Worm (Caenorhabditis elegans): ENCODE results near the gene dnj-23.

dnj-23 gene

DNA sequence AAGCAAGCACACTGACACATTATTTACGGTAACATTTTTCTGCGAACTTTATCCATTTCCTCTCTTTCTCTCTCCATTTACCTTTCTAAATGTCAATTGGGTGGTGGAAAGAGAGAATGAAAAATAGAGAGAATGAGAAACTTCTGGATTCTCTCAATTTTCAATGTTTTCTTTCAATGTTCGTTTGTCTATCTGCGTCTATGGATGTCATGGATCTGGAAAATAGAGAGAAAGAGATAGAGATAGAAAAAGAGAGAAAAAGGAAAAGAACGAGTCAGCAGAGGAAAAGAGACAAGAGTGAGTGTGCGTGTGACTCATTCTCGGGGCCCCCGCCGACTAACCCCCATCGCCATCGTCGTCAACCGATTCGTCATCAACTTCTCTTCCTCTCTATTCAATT, 4.5 kb upstream of the dnj-23 start, which contains the start of gene jun-1 (continued):
- TF ChIP-seq ztf-4 (tag; optimal IDR thresholded peaks at IDR 0.05) = no peak
- no peak for TF ChIP-seq egl-5 (tag; optimal IDR thresholded peaks at IDR 0.05)
- no peak for TF ChIP-seq ama-1 (optimal IDR thresholded peaks at IDR 0.05)
- peak; percentile 37 for TF ChIP-seq R02D3.7 (tag; optimal IDR thresholded peaks at IDR 0.05)
- TF ChIP-seq nhr-11 (tag; optimal IDR thresholded peaks at IDR 0.05) = peak; percentile 56

DNA sequence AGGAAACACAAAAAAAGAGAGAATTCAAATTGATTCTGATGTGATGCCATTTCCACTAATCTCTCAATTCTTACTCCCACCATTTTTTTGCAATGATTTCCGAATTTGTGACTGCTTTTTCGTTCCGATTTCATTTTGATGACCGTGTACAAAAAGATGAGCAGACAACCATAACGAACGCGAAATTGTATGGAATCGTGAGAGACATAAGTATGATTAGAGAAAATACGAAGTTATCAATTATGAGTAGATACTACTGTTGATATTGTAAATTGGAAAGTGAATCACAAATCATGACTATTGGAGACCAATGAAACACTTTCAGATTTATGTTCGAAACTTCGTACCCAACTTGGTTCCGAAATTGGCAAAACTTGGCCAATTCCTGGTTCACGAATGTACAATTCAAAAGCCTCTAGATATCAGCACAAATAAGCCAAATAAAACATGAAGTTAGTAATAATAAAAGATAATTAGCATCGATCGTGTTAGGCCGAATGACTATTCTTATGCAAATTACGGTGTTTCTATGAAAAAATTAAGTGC, 3.1 kb upstream of the dnj-23 start:
- TF ChIP-seq pqm-1 (tag; optimal IDR thresholded peaks at IDR 0.05) (peak; percentile 59), elt-2 (tag; optimal IDR thresholded peaks at IDR 0.05) (peak; percentile 37), nhr-25 (tag; optimal IDR thresholded peaks at IDR 0.05) (no peak)

DNA sequence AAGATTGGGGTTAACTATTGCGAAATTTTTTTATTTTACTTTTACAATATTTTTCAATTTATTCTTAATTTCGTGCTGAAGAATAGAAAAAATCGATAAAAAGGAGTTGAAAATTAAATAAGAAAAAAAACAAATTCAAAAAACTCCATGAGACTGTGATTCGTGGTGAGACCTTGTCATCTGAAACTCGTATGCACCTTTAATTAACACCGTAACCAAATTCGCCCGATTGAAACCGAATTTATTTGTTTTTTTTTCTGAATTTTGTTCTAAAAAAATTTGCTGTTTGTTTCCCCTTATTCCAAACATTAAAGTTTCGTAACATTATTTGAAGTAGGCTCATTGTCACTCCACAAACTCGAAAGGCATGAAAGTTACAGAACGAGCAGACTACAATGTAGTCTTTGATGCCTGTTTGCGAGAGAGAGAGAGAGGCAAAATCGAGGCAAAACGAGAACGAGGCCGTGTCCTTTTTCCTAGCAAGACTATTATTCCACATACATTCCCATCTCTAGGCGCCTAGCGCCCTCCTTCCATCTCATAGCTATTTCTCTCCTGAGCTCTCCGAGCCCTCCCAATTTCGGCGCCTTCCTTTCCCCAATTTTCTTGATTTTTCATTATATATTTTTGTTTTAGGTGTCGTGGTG, 628 bp upstream of the dnj-23 start, which contains the start of gene T24H10.4:
TSS of gene T24H10.4 (plus strand) at position 630 of the 647 bp plus-strand sequence.
- peak; percentile 35 for TF ChIP-seq hmg-11 (tag; optimal IDR thresholded peaks at IDR 0.05)
- peak; percentile 3 for TF ChIP-seq skn-1 (tag; optimal IDR thresholded peaks at IDR 0.05)
- TF ChIP-seq lin-39 (tag; optimal IDR thresholded peaks at IDR 0.05) = peak; percentile 72
- no peak for TF ChIP-seq lsy-12 (tag; optimal IDR thresholded peaks at IDR 0.05)
- TF ChIP-seq nfya-1 (tag; optimal IDR thresholded peaks at IDR 0.05; ENCODE audit: insufficient read depth) = peak; percentile 26
- no peak for TF ChIP-seq nhr-12 (tag; optimal IDR thresholded peaks at IDR 0.05)

DNA sequence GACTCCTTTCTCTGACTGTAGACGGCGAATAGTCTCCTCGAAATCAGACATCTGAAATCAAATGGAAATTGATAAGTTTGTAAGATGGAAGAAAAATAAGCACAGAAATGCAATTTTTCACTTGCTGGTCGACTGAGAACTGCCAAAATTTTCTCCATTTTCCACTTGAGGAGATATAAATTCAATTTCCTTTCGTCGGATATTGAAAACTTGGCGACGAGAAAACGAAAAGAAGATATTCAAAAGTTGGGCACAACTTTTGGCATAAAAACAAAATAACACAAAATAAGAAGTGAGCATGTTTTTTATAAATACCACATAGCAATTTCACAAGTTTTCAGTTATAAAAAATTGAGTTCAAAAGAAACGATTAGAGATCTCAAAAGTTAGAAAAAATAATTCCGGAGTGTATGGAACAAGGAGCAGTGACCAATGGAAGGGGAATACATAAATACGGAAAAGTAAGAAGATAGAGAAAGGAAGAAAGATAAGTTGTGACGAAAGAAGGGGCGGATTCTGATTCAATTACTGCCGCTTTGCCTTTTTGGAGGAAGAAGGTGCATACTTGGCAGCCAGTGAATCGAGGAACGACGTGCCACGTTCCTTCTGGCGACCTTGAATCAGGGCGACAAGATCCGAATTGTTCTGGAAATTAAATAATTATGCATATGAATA, 1.2 kb downstream of the dnj-23 start, which contains the start of gene dyrb-1:
TSS of gene dyrb-1 (minus strand) at position 51 of the 675 bp plus-strand sequence.
- TF ChIP-seq daf-12 (tag; optimal IDR thresholded peaks at IDR 0.05) (no peak), ceh-9 (tag; optimal IDR thresholded peaks at IDR 0.05) (no peak), lin-39 (tag; optimal IDR thresholded peaks at IDR 0.05) (no peak)

DNA sequence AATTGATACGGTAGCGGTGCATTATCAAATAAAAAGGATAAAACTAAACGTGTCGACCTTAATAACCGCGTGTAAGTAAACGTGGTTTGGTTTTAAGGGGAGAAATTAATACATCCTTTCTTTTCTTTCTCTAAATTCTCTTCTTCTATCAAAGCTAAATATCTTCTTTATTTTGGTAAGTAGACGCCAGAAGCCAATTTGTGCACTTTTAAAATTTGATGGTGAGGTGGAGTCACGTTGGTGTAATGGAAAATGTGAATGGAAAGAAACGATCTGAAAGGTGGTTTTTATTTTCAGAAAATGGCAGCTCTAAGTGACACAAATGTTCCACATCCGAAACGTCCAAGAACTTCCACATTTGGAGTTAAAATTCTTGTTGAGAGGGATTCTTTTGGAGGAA, 7.6 kb downstream of the dnj-23 start, which contains the start of gene T24H10.5:
TSS of gene T24H10.5 (plus strand) at position 301 of the 400 bp plus-strand sequence.
- TF ChIP-seq snpc-4 (tag; optimal IDR thresholded peaks at IDR 0.05) = no peak
- no peak for TF ChIP-seq egl-27 (tag; optimal IDR thresholded peaks at IDR 0.05)
- TF ChIP-seq nfya-1 (tag; optimal IDR thresholded peaks at IDR 0.05; ENCODE audit: insufficient read depth) = no peak
- TF ChIP-seq nhr-23 (tag; optimal IDR thresholded peaks at IDR 0.05) = no peak
- TF ChIP-seq egl-5 (tag; optimal IDR thresholded peaks at IDR 0.05) = no peak
- no peak for TF ChIP-seq nhr-67 (tag; optimal IDR thresholded peaks at IDR 0.05)
- TF ChIP-seq lin-39 (tag; optimal IDR thresholded peaks at IDR 0.05) = no peak
- TF ChIP-seq sea-2 (GFP tag; optimal IDR thresholded peaks at IDR 0.05) = no peak
- TF ChIP-seq ama-1 (optimal IDR thresholded peaks at IDR 0.05) = no peak
- TF ChIP-seq nhr-11 (tag; optimal IDR thresholded peaks at IDR 0.05) = no peak
- no peak for TF ChIP-seq fos-1 (tag; optimal IDR thresholded peaks at IDR 0.05)
- no peak for TF ChIP-seq zag-1 (tag; optimal IDR thresholded peaks at IDR 0.05)
- no peak for TF ChIP-seq hmg-11 (tag; optimal IDR thresholded peaks at IDR 0.05)
- no peak for TF ChIP-seq nhr-43 (tag; optimal IDR thresholded peaks at IDR 0.05; ENCODE audit: poor library complexity, severe bottlenecking)
- TF ChIP-seq ceh-16 (tag; optimal IDR thresholded peaks at IDR 0.05) = no peak
- no peak for TF ChIP-seq skn-1 (tag; optimal IDR thresholded peaks at IDR 0.05)
- no peak for TF ChIP-seq mml-1 (tag; optimal IDR thresholded peaks at IDR 0.05)

DNA sequence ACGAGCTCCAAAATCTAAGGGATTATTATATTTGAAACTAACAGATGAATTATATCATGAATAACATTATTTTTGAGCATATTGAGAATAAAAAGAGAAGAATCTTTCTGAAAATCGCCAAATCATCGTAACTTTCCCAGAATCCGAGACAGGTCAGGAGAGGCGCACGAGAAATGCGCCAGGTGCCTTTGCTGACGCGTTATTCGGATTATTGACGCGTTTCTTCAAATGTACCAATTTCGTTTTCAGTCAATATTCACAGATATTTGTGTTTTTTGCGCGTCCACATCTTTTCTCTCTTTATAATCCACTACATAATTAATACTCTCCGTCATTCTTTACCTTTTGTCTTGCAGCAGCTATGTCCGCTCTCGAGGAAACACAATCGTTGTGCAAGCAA, 9.4 kb downstream of the dnj-23 start, which contains the start of gene T24H10.1:
TSS of gene T24H10.1 (plus strand) at position 355 of the 400 bp plus-strand sequence.
- no peak for TF ChIP-seq mml-1 (tag; optimal IDR thresholded peaks at IDR 0.05)
- TF ChIP-seq hmg-11 (tag; optimal IDR thresholded peaks at IDR 0.05) = peak; percentile 44
- no peak for TF ChIP-seq egl-27 (tag; optimal IDR thresholded peaks at IDR 0.05)
- TF ChIP-seq nfya-1 (tag; optimal IDR thresholded peaks at IDR 0.05; ENCODE audit: insufficient read depth) = peak; percentile 72
- no peak for TF ChIP-seq elt-1 (tag; optimal IDR thresholded peaks at IDR 0.05)
- no peak for TF ChIP-seq ceh-16 (tag; optimal IDR thresholded peaks at IDR 0.05)
- TF ChIP-seq nhr-23 (tag; optimal IDR thresholded peaks at IDR 0.05) = peak; percentile 65
- TF ChIP-seq snpc-4 (tag; optimal IDR thresholded peaks at IDR 0.05) = peak; percentile 56
- TF ChIP-seq unc-62 (GFP tag; optimal IDR thresholded peaks at IDR 0.05) = no peak
- TF ChIP-seq unc-39 (tag; optimal IDR thresholded peaks at IDR 0.05) = no peak
- no peak for TF ChIP-seq fkh-10 (GFP tag; optimal IDR thresholded peaks at IDR 0.05)
- no peak for TF ChIP-seq nhr-77 (tag; optimal IDR thresholded peaks at IDR 0.05)
- TF ChIP-seq lin-39 (tag; optimal IDR thresholded peaks at IDR 0.05) = no peak
- no peak for TF ChIP-seq aly-2 (tag; optimal IDR thresholded peaks at IDR 0.05)
- TF ChIP-seq R02D3.7 (tag; optimal IDR thresholded peaks at IDR 0.05) = peak; percentile 25
- TF ChIP-seq nhr-43 (tag; optimal IDR thresholded peaks at IDR 0.05; ENCODE audit: poor library complexity, severe bottlenecking) = peak; percentile 48
- no peak for TF ChIP-seq eor-1 (tag; optimal IDR thresholded peaks at IDR 0.05)
- no peak for TF ChIP-seq ztf-4 (tag; optimal IDR thresholded peaks at IDR 0.05)
- no peak for TF ChIP-seq nhr-11 (tag; optimal IDR thresholded peaks at IDR 0.05)
- no peak for TF ChIP-seq nhr-28 (tag; optimal IDR thresholded peaks at IDR 0.05)
- TF ChIP-seq pqm-1 (tag; optimal IDR thresholded peaks at IDR 0.05) = peak; percentile 12
- no peak for TF ChIP-seq daf-12 (tag; optimal IDR thresholded peaks at IDR 0.05)
- peak; percentile 51 for TF ChIP-seq nhr-25 (tag; optimal IDR thresholded peaks at IDR 0.05)
- TF ChIP-seq ceh-82 (tag; optimal IDR thresholded peaks at IDR 0.05) = no peak
- TF ChIP-seq ztf-11 (tag; optimal IDR thresholded peaks at IDR 0.05) = no peak
- TF ChIP-seq skn-1 (tag; optimal IDR thresholded peaks at IDR 0.05) = peak; percentile 72
- TF ChIP-seq nhr-12 (tag; optimal IDR thresholded peaks at IDR 0.05) = no peak
- peak; percentile 28 for TF ChIP-seq ceh-28 (tag; optimal IDR thresholded peaks at IDR 0.05)
- TF ChIP-seq nhr-67 (tag; optimal IDR thresholded peaks at IDR 0.05) = no peak
- no peak for TF ChIP-seq sea-2 (GFP tag; optimal IDR thresholded peaks at IDR 0.05)

Data from whole organism, L3 larva.